Fruit fly (Drosophila melanogaster) whole organism, embryonic: ENCODE measurements around the gene Etl1.

Source experiments
- Asciz ChIP-seq: fragments of 200-800 bp; sonication (Bioruptor generic); optimal IDR thresholded peaks from 2 replicates; lab custom pipeline; 2017; ENCODE audit warnings: missing biosample characterization, mild to moderate bottlenecking, missing genetic modification characterization, missing genetic modification reagents
- B-H1 ChIP-seq: fragments of 200-800 bp; sonication (Bioruptor generic); IDR thresholded peaks from 3 replicates; pipeline ENCODE4 v1.3.6; 2022; ENCODE audit warnings: missing biosample characterization, missing genetic modification characterization
- B-H2 ChIP-seq: fragments of 200-800 bp; sonication (Bioruptor generic); optimal IDR thresholded peaks from 2 replicates; lab custom pipeline; 2018; ENCODE audit warnings: missing biosample characterization, mild to moderate bottlenecking, missing genetic modification characterization
- Bdp1 ChIP-seq: fragments of 200-800 bp; sonication (Bioruptor generic); optimal IDR thresholded peaks from 3 replicates; lab custom pipeline; 2016; ENCODE audit warnings: missing biosample characterization, missing genetic modification characterization
- CG10431 ChIP-seq: fragments of 200-800 bp; sonication (Bioruptor generic); optimal IDR thresholded peaks from 3 replicates; lab custom pipeline; 2018; ENCODE audit warnings: missing biosample characterization, mild to moderate bottlenecking, missing genetic modification characterization
- CG10462 ChIP-seq: fragments of 200-800 bp; sonication (Bioruptor generic); optimal IDR thresholded peaks from 2 replicates; lab custom pipeline; 2016; ENCODE audit warnings: missing biosample characterization, missing genetic modification characterization
- CG11695 ChIP-seq: fragments of 200-800 bp; sonication (Bioruptor generic); IDR thresholded peaks from 3 replicates; pipeline ENCODE4 v1.3.6; 2022; ENCODE audit warnings: missing biosample characterization, missing genetic modification characterization
- CG11696 ChIP-seq: fragments of 200-800 bp; sonication (Bioruptor generic); IDR thresholded peaks from 2 replicates; pipeline ENCODE4 v1.3.6; 2022; ENCODE audit warnings: missing biosample characterization, missing genetic modification characterization
- CG13624 ChIP-seq: fragments of 200-800 bp; sonication (Bioruptor generic); optimal IDR thresholded peaks from 2 replicates; lab custom pipeline; 2016; ENCODE audit warnings: missing biosample characterization, missing genetic modification characterization
- CG14014 ChIP-seq: fragments of 200-800 bp; sonication (Bioruptor generic); IDR thresholded peaks from 2 replicates; pipeline ENCODE4 v1.3.6; 2022; ENCODE audit warnings: missing biosample characterization, missing genetic modification characterization
- CG14965 ChIP-seq: fragments of 200-800 bp; sonication (Bioruptor generic); optimal IDR thresholded peaks from 2 replicates; lab custom pipeline; 2016; ENCODE audit warnings: missing biosample characterization, missing genetic modification characterization, borderline replicate concordance
- CG17359 ChIP-seq: fragments of 200-800 bp; sonication (Bioruptor generic); optimal IDR thresholded peaks from 3 replicates; lab custom pipeline; 2018; ENCODE audit warnings: missing biosample characterization, mild to moderate bottlenecking, missing genetic modification characterization, moderate library complexity
- CG17385 ChIP-seq: fragments of 200-800 bp; sonication (Bioruptor generic); optimal IDR thresholded peaks from 3 replicates; lab custom pipeline; 2018; ENCODE audit warnings: missing biosample characterization, mild to moderate bottlenecking, missing genetic modification characterization
- CG2199 ChIP-seq: fragments of 200-800 bp; sonication (Bioruptor generic); IDR thresholded peaks from 3 replicates; pipeline ENCODE4 v1.3.6; 2022; ENCODE audit warnings: missing biosample characterization, missing genetic modification characterization
- CG2875 ChIP-seq: fragments of 200-800 bp; sonication (Bioruptor generic); optimal IDR thresholded peaks from 2 replicates; lab custom pipeline; 2017; ENCODE audit warnings: missing biosample characterization, mild to moderate bottlenecking, missing genetic modification characterization, missing genetic modification reagents
- CG32532 ChIP-seq: fragments of 200-800 bp; sonication (Bioruptor generic); IDR thresholded peaks from 2 replicates; pipeline ENCODE4 v1.3.6; 2022; ENCODE audit warnings: missing biosample characterization, missing genetic modification characterization
- CG42726 ChIP-seq: fragments of 200-800 bp; sonication (Bioruptor generic); IDR thresholded peaks from 2 replicates; pipeline ENCODE4 v1.3.6; 2022; ENCODE audit warnings: missing biosample characterization, missing genetic modification characterization; ENCODE audit not compliant: partially characterized antibody
- CG5953 ChIP-seq: fragments of 200-800 bp; sonication (Bioruptor generic); IDR thresholded peaks from 2 replicates; pipeline ENCODE4 v1.3.6; 2022; ENCODE audit warnings: missing biosample characterization, missing genetic modification characterization
- CG6683 ChIP-seq: fragments of 200-800 bp; sonication (Bioruptor generic); optimal IDR thresholded peaks from 2 replicates; lab custom pipeline; 2017; ENCODE audit warnings: missing biosample characterization, mild to moderate bottlenecking, missing genetic modification characterization, missing genetic modification reagents
- CG6854 ChIP-seq: fragments of 200-800 bp; sonication (Bioruptor generic); optimal IDR thresholded peaks from 3 replicates; lab custom pipeline; 2017; ENCODE audit warnings: missing biosample characterization, mild to moderate bottlenecking, missing genetic modification characterization
- CG8944 ChIP-seq: fragments of 200-800 bp; sonication (Bioruptor generic); optimal IDR thresholded peaks from 3 replicates; lab custom pipeline; 2016; ENCODE audit warnings: missing biosample characterization, missing genetic modification characterization
- CkIIα-i1 ChIP-seq: fragments of 200-800 bp; sonication (Bioruptor generic); IDR thresholded peaks from 2 replicates; pipeline ENCODE4 v1.3.6; 2022; ENCODE audit warnings: missing biosample characterization, missing genetic modification characterization
- Dad ChIP-seq: fragments of 200-800 bp; sonication (Bioruptor generic); optimal IDR thresholded peaks from 3 replicates; lab custom pipeline; 2016; ENCODE audit warnings: missing biosample characterization, missing genetic modification characterization
- E2f2 ChIP-seq: fragments of 200-800 bp; sonication (Bioruptor generic); IDR thresholded peaks from 2 replicates; pipeline ENCODE4 v1.3.6; 2022; ENCODE audit warnings: missing biosample characterization, missing genetic modification characterization
- Ets65A ChIP-seq: fragments of 200-800 bp; sonication (Bioruptor generic); peaks from one replicate; lab custom pipeline; 2016; ENCODE audit warnings: missing biosample characterization, missing genetic modification characterization
- HLH54F ChIP-seq: fragments of 200-800 bp; sonication (Bioruptor generic); optimal IDR thresholded peaks from 3 replicates; lab custom pipeline; 2016; ENCODE audit warnings: missing biosample characterization, missing genetic modification characterization
- Hr51 ChIP-seq, 2 experiments: fragments of 200-800 bp; sonication (Bioruptor generic); optimal IDR thresholded peaks; 2 replicates in 1 of 2; 3 replicates in 1 of 2; lab custom pipeline; 2016 to 2018; ENCODE audit warnings: missing biosample characterization in 2 of 2, missing genetic modification characterization in 2 of 2, mild to moderate bottlenecking in 1 of 2, moderate library complexity in 1 of 2
- NC2β ChIP-seq: fragments of 200-800 bp; sonication (Bioruptor generic); optimal IDR thresholded peaks from 2 replicates; lab custom pipeline; 2016; ENCODE audit warnings: missing biosample characterization, missing genetic modification characterization
- Nf-YA ChIP-seq: fragments of 200-800 bp; sonication (Bioruptor generic); IDR thresholded peaks from 2 replicates; pipeline ENCODE4 v1.3.6; 2022; ENCODE audit warnings: missing biosample characterization, missing genetic modification characterization
- Scr ChIP-seq: fragments of 200-800 bp; sonication (Bioruptor generic); IDR thresholded peaks from 2 replicates; pipeline ENCODE4 v1.3.6; 2022; ENCODE audit warnings: missing biosample characterization, missing genetic modification characterization; ENCODE audit not compliant: partially characterized antibody
- Sox100B ChIP-seq: fragments of 200-800 bp; sonication (Bioruptor generic); optimal IDR thresholded peaks from 3 replicates; lab custom pipeline; 2018; ENCODE audit warnings: missing biosample characterization, mild to moderate bottlenecking, missing genetic modification characterization
- Trl ChIP-seq, 3 experiments: fragments of >200 bp in 2 of 3; fragments of 200-800 bp in 1 of 3; sonication (Bioruptor generic) in 1 of 3; optimal IDR thresholded peaks; 2 replicates in 1 of 3; 3 replicates in 2 of 3; lab custom pipeline; 2016 to 2017; ENCODE audit warnings: missing biosample characterization in 1 of 3, missing genetic modification characterization in 1 of 3
- ac ChIP-seq: fragments of 200-800 bp; sonication (Bioruptor generic); optimal IDR thresholded peaks from 3 replicates; lab custom pipeline; 2017; ENCODE audit warnings: missing biosample characterization, mild to moderate bottlenecking, missing genetic modification characterization
- aop ChIP-seq: fragments of 200-800 bp; sonication (Bioruptor generic); IDR thresholded peaks from 2 replicates; pipeline ENCODE4 v1.3.6; 2022; ENCODE audit warnings: missing biosample characterization, missing genetic modification characterization
- ara ChIP-seq: fragments of 200-800 bp; sonication (Bioruptor generic); IDR thresholded peaks from 2 replicates; pipeline ENCODE4 v1.3.6; 2022; ENCODE audit warnings: missing biosample characterization, missing genetic modification characterization
- bbx ChIP-seq: fragments of 200-800 bp; sonication (Bioruptor generic); IDR thresholded peaks from 2 replicates; pipeline ENCODE4 v1.3.6; 2022; ENCODE audit warnings: missing biosample characterization, missing genetic modification characterization; ENCODE audit not compliant: partially characterized antibody
- crol ChIP-seq: fragments of 200-800 bp; sonication (Bioruptor generic); IDR thresholded peaks from 2 replicates; pipeline ENCODE4 v1.3.6; 2022; ENCODE audit warnings: missing biosample characterization, missing genetic modification characterization
- crp ChIP-seq, 2 experiments: fragments of 200-800 bp; sonication (Bioruptor generic); optimal IDR thresholded peaks; 2 replicates in 1 of 2; 3 replicates in 1 of 2; lab custom pipeline; 2017; ENCODE audit warnings: missing biosample characterization in 2 of 2, missing genetic modification characterization in 2 of 2, mild to moderate bottlenecking in 1 of 2, moderate library complexity in 1 of 2
- cwo ChIP-seq: fragments of 200-800 bp; sonication (Bioruptor generic); optimal IDR thresholded peaks from 3 replicates; lab custom pipeline; 2017; ENCODE audit warnings: missing biosample characterization, missing genetic modification characterization, mild to moderate bottlenecking, moderate library complexity, missing genetic modification reagents
- dmrt99B ChIP-seq: fragments of 200-800 bp; sonication (Bioruptor generic); optimal IDR thresholded peaks from 2 replicates; lab custom pipeline; 2018; ENCODE audit warnings: missing biosample characterization, mild to moderate bottlenecking, missing genetic modification characterization, moderate library complexity
- dysf ChIP-seq: fragments of 200-800 bp; sonication (Bioruptor generic); IDR thresholded peaks from 3 replicates; pipeline ENCODE4 v1.3.6; 2022; ENCODE audit warnings: missing biosample characterization, missing genetic modification characterization
- fru ChIP-seq: fragments of >200 bp; optimal IDR thresholded peaks from 2 replicates; lab custom pipeline; 2017
- grau ChIP-seq: fragments of 200-800 bp; optimal IDR thresholded peaks from 3 replicates; lab custom pipeline; 2019; ENCODE audit warnings: missing biosample characterization, mild to moderate bottlenecking, missing genetic modification characterization, moderate library complexity
- h ChIP-seq: fragments of >200 bp; optimal IDR thresholded peaks from 2 replicates; lab custom pipeline; 2017
- hth ChIP-seq: fragments of >200 bp; optimal IDR thresholded peaks from 2 replicates; lab custom pipeline; 2017; ENCODE audit warnings: inconsistent platforms
- ind ChIP-seq: fragments of 200-800 bp; sonication (Bioruptor generic); optimal IDR thresholded peaks from 3 replicates; lab custom pipeline; 2016; ENCODE audit warnings: missing biosample characterization, missing genetic modification characterization
- pan ChIP-seq, 4 experiments: fragments of >200 bp in 3 of 4; fragments of 200-800 bp in 1 of 4; sonication (Bioruptor generic) in 1 of 4; optimal IDR thresholded peaks in 3 of 4; IDR thresholded peaks in 1 of 4; 2 replicates each; pipeline versions ENCODE4 v1.3.6 to Lab custom; 2017 to 2022; ENCODE audit warnings: missing biosample characterization in 2 of 4, missing genetic modification characterization in 2 of 4, mixed read lengths in 1 of 4
- phol ChIP-seq: fragments of 200-800 bp; sonication (Bioruptor generic); optimal IDR thresholded peaks from 3 replicates; lab custom pipeline; 2018; ENCODE audit warnings: missing biosample characterization, mild to moderate bottlenecking, missing genetic modification characterization, moderate library complexity
- sna ChIP-seq: fragments of 200-800 bp; sonication (Bioruptor generic); IDR thresholded peaks from 2 replicates; pipeline ENCODE4 v1.3.6; 2022; ENCODE audit warnings: missing biosample characterization, missing genetic modification characterization; ENCODE audit not compliant: partially characterized antibody
- toy ChIP-seq: fragments of 200-800 bp; sonication (Bioruptor generic); IDR thresholded peaks from 2 replicates; pipeline ENCODE4 v1.3.6; 2022; ENCODE audit warnings: missing biosample characterization, missing genetic modification characterization

The Etl1 gene

DNA sequence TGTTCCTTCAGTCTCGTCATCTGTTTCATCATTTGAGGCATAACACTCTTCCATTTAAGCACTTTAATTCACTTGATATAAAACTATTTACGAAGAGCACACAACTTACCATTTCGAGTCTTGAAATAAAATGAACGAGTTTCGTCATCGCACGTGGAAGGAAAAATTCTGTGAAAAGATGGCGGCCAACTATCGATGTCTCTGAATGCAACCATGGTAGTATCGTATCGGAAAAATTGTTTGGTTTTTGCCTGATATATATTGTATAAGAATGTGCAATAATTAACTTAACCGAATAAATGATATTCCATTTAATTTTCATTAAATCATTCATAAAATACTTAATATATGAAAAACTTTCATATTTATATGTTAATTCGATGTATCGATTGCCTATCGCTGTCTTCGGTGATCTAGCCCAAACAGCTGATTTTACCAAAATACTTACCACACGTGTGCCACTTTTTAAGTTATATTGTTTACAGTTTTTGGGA, 17.5 kb downstream of the Etl1 start, which contains the start of gene Bka (continued):
- TF ChIP-seq hth (lab: Kevin White, UChicago), result no peak
- peak; percentile 8 for TF ChIP-seq CG2875 (GFP tag; lab: Kevin White, UChicago)
- TF ChIP-seq CG6854 (GFP tag; lab: Kevin White, UChicago), result no peak
- TF ChIP-seq dmrt99B (tag; lab: Kevin White, UChicago), result no peak
- TF ChIP-seq CG13624 (GFP tag; lab: Kevin White, UChicago), result peak; percentile 31
- TF ChIP-seq crol (GFP tag; lab: Robert Waterston, UW), result no peak
- no peak for TF ChIP-seq B-H1 (GFP tag; lab: Robert Waterston, UW)
- no peak for TF ChIP-seq dysf (GFP tag; lab: Robert Waterston, UW)
- no peak for TF ChIP-seq CG2199 (GFP tag; lab: Robert Waterston, UW)
- TF ChIP-seq sna (GFP tag; lab: Robert Waterston, UW), result peak; percentile 99
- peak; percentile 37 for TF ChIP-seq CG17359
- TF ChIP-seq CkIIα-i1, result no peak
- peak; percentile 79 for TF ChIP-seq E2f2
- no peak for TF ChIP-seq toy
- no peak for TF ChIP-seq CG11695 (GFP tag; lab: Robert Waterston, UW)
- TF ChIP-seq Trl (optimal IDR thresholded peaks at IDR 0.05; lab: Kevin White, UChicago), result no peak
- peak; percentile 25 for TF ChIP-seq Trl (GFP tag; optimal IDR thresholded peaks at IDR 0.05; lab: Kevin White, UChicago)
- no peak for TF ChIP-seq CG10462 (GFP tag; lab: Kevin White, UChicago)
- TF ChIP-seq CG8944 (GFP tag; lab: Kevin White, UChicago), result no peak
- TF ChIP-seq Sox100B, result peak; percentile 69
- TF ChIP-seq fru (lab: Kevin White, UChicago), result no peak
- no peak for TF ChIP-seq ind (GFP tag; lab: Kevin White, UChicago)
- no peak for TF ChIP-seq aop (GFP tag; lab: Robert Waterston, UW)
- no peak for TF ChIP-seq CG14965
- TF ChIP-seq Bdp1 (GFP tag; lab: Kevin White, UChicago), result no peak
- peak; percentile 81 for TF ChIP-seq B-H2
- TF ChIP-seq ac (GFP tag; lab: Kevin White, UChicago), result no peak
- TF ChIP-seq CG14014, result no peak
- TF ChIP-seq CG42726 (GFP tag; lab: Robert Waterston, UW), result peak; percentile 88
- TF ChIP-seq Asciz (GFP tag; lab: Kevin White, UChicago), result peak; percentile 52
- TF ChIP-seq Hr51 (GFP tag; optimal IDR thresholded peaks at IDR 0.05; lab: Kevin White, UChicago), result peak in 1 of 2 experiments; percentile 52
- no peak for TF ChIP-seq CG5953
- no peak for TF ChIP-seq HLH54F (GFP tag; lab: Kevin White, UChicago)
- no peak for TF ChIP-seq ara (GFP tag; lab: Robert Waterston, UW)
- peak; percentile 47 for TF ChIP-seq CG6683 (GFP tag; lab: Kevin White, UChicago)
- no peak for TF ChIP-seq h
- no peak for TF ChIP-seq CG11696 (GFP tag; lab: Robert Waterston, UW)
- peak; percentile 54 for TF ChIP-seq cwo (GFP tag; lab: Kevin White, UChicago)
- TF ChIP-seq grau (tag; lab: Kevin White, UChicago), result peak; percentile 73
- peak; percentile 65 for TF ChIP-seq CG10431
- peak; percentile 99 for TF ChIP-seq Scr (GFP tag; lab: Robert Waterston, UW)
- TF ChIP-seq phol (tag; lab: Kevin White, UChicago), result peak; percentile 100
- TF ChIP-seq bbx (GFP tag; lab: Robert Waterston, UW), result peak; percentile 95
- no peak for TF ChIP-seq Nf-YA
- TF ChIP-seq NC2β, result peak; percentile 55
- TF ChIP-seq Ets65A (GFP tag; lab: Kevin White, UChicago), result no peak
- TF ChIP-seq CG17385, result peak; percentile 79
- TF ChIP-seq pan (optimal IDR thresholded peaks at IDR 0.05; lab: Kevin White, UChicago), result no peak
- TF ChIP-seq pan (GFP tag; optimal IDR thresholded peaks at IDR 0.05 in 1 of 2, IDR thresholded peaks at IDR 0.05 in 1 of 2), result peak in 1 of 2 experiments; percentile 39
- peak; percentile 62 for TF ChIP-seq CG32532 (GFP tag; lab: Robert Waterston, UW)
- peak; percentile 63 to 94 for TF ChIP-seq crp (GFP tag; optimal IDR thresholded peaks at IDR 0.05; lab: Kevin White, UChicago)
- peak; percentile 25 for TF ChIP-seq Dad (GFP tag; lab: Kevin White, UChicago)
